Fruit fly (Drosophila melanogaster) Kc167 (cell line): ENCODE data around the gene CG14435.

Source experiments
- Myc ChIP-seq: fragments of >200 bp; optimal IDR thresholded peaks from 2 replicates; lab custom pipeline; 2017; ENCODE audit warnings: missing external identifiers
- h ChIP-seq: fragments of >200 bp; optimal IDR thresholded peaks from 3 replicates; lab custom pipeline; 2018; ENCODE audit warnings: missing external identifiers
- insv ChIP-seq: fragments of >200 bp; optimal IDR thresholded peaks from 3 replicates; lab custom pipeline; 2018; ENCODE audit warnings: missing external identifiers
- psq ChIP-seq: fragments of >200 bp; optimal IDR thresholded peaks from 2 replicates; lab custom pipeline; 2017; ENCODE audit warnings: missing external identifiers
- ttk ChIP-seq: sonication (Bioruptor generic); optimal IDR thresholded peaks from 2 replicates; lab custom pipeline; 2017; ENCODE audit warnings: missing external identifiers

- TF ChIP-seq psq (lab: Kevin White, UChicago) (no peak), insv (no peak), h (no peak), ttk (lab: Kevin White, UChicago) (no peak), Myc (lab: Kevin White, UChicago) (no peak)
Measured at dm6 chrX:6859756-6860412, 16.2 kb upstream of the CG14435 start.
